Worm (Caenorhabditis elegans) whole organism, L1 larva: Measurements from ENCODE around the gene cyp-33E1.

Experiments used
- C16A3.4 ChIP-seq: fragments of 150-350 bp; optimal IDR thresholded peaks from 2 replicates; lab custom pipeline; 2014; ENCODE audit warnings: missing biosample characterization, missing genetic modification characterization
- F16B12.6 ChIP-seq: fragments of 150-350 bp; optimal IDR thresholded peaks from 2 replicates; lab custom pipeline; 2014; ENCODE audit warnings: missing biosample characterization, missing genetic modification characterization
- aha-1 ChIP-seq: fragments of 150-350 bp; optimal IDR thresholded peaks from 2 replicates; lab custom pipeline; 2014; ENCODE audit warnings: missing biosample characterization, missing genetic modification characterization
- alr-1 ChIP-seq: fragments of 200-800 bp; sonication (Bioruptor generic); optimal IDR thresholded peaks from 2 replicates; lab custom pipeline; 2018; ENCODE audit warnings: borderline replicate concordance, mild to moderate bottlenecking, missing genetic modification characterization, missing compliant biosample characterization
- ama-1 ChIP-seq: fragments of 150-350 bp; optimal IDR thresholded peaks from 2 replicates; lab custom pipeline; 2014
- blmp-1 ChIP-seq: fragments of 150-350 bp; optimal IDR thresholded peaks from 2 replicates; lab custom pipeline; 2014; ENCODE audit warnings: missing biosample characterization, missing genetic modification characterization
- ceh-63 ChIP-seq: fragments of 200-800 bp; sonication (Bioruptor generic); optimal IDR thresholded peaks from 2 replicates; lab custom pipeline; 2018; ENCODE audit warnings: mild to moderate bottlenecking, missing genetic modification characterization, missing compliant biosample characterization
- ceh-82 ChIP-seq, 3 experiments: fragments of 150-350 bp in 1 of 3; sonication (generic microtip) in 2 of 3; optimal IDR thresholded peaks; 2 replicates each; lab custom pipeline; 2014 to 2017; ENCODE audit warnings: missing biosample characterization in 3 of 3, missing genetic modification characterization in 3 of 3
- ceh-88 ChIP-seq: fragments of 200-800 bp; sonication (Bioruptor generic); IDR thresholded peaks from 2 replicates; pipeline ENCODE4 v1.3.6; 2022; ENCODE audit warnings: missing genetic modification characterization, missing compliant biosample characterization
- ces-1 ChIP-seq: fragments of 150-350 bp; optimal IDR thresholded peaks from 2 replicates; lab custom pipeline; 2014; ENCODE audit warnings: missing biosample characterization, missing genetic modification reagents, missing genetic modification characterization
- dsc-1 ChIP-seq: sonication (generic microtip); optimal IDR thresholded peaks from 2 replicates; lab custom pipeline; 2016; ENCODE audit warnings: mild to moderate bottlenecking, missing genetic modification characterization, missing compliant biosample characterization
- efl-1 ChIP-seq, 4 experiments: fragments of 150-350 bp; optimal IDR thresholded peaks in 3 of 4; peaks in 1 of 4; 1 replicate in 1 of 4; 2 replicates in 3 of 4; lab custom pipeline; 2014; ENCODE audit warnings: missing biosample characterization in 2 of 4, missing genetic modification characterization in 2 of 4, missing genetic modification reagents in 2 of 4
- elt-2 ChIP-seq: sonication (generic microtip); optimal IDR thresholded peaks from 2 replicates; lab custom pipeline; 2016; ENCODE audit warnings: missing genetic modification characterization, mild to moderate bottlenecking, inconsistent platforms, missing compliant biosample characterization, missing genetic modification reagents
- elt-3 ChIP-seq, 6 experiments: fragments of 150-350 bp in 1 of 6; sonication (generic microtip); optimal IDR thresholded peaks; 2 replicates each; lab custom pipeline; 2017 to 2018; ENCODE audit warnings: missing biosample characterization in 6 of 6, missing genetic modification characterization in 6 of 6, inconsistent platforms in 1 of 6
- fkh-8 ChIP-seq: sonication (generic microtip); optimal IDR thresholded peaks from 2 replicates; lab custom pipeline; 2016; ENCODE audit warnings: mild to moderate bottlenecking, missing genetic modification characterization, missing compliant biosample characterization
- hlh-4 ChIP-seq: sonication (generic microtip); optimal IDR thresholded peaks from 2 replicates; lab custom pipeline; 2016; ENCODE audit warnings: mild to moderate bottlenecking, missing genetic modification characterization, missing compliant biosample characterization
- irx-1 ChIP-seq: sonication (generic microtip); optimal IDR thresholded peaks from 2 replicates; lab custom pipeline; 2016; ENCODE audit warnings: missing genetic modification characterization, missing compliant biosample characterization
- isw-1 ChIP-seq: fragments of 200-800 bp; sonication (Bioruptor generic); IDR thresholded peaks from 2 replicates; pipeline ENCODE4 v1.3.6; 2022; ENCODE audit warnings: missing genetic modification characterization, missing compliant biosample characterization
- lin-13 ChIP-seq: fragments of 150-350 bp; optimal IDR thresholded peaks from 2 replicates; lab custom pipeline; 2014; ENCODE audit warnings: missing biosample characterization, missing genetic modification reagents, missing genetic modification characterization
- lin-14 ChIP-seq: fragments of 200-800 bp; sonication (Bioruptor generic); optimal IDR thresholded peaks from 2 replicates; lab custom pipeline; 2018; ENCODE audit warnings: mild to moderate bottlenecking, missing genetic modification characterization, moderate library complexity, missing compliant biosample characterization
- lin-15B ChIP-seq: fragments of 150-350 bp; sonication (generic microtip); optimal IDR thresholded peaks from 3 replicates; lab custom pipeline; 2014; ENCODE audit warnings: missing biosample characterization, missing genetic modification characterization
- lin-35 ChIP-seq, 2 experiments: fragments of 150-350 bp; optimal IDR thresholded peaks; 2 replicates each; lab custom pipeline; 2014; ENCODE audit warnings: missing biosample characterization in 2 of 2, missing genetic modification characterization in 2 of 2, missing genetic modification reagents in 2 of 2
- lsy-2 ChIP-seq, 2 experiments: fragments of 150-350 bp; optimal IDR thresholded peaks; 2 replicates each; lab custom pipeline; 2014; ENCODE audit warnings: missing biosample characterization in 2 of 2, missing genetic modification characterization in 2 of 2
- mdl-1 ChIP-seq, 2 experiments: fragments of 150-350 bp; optimal IDR thresholded peaks; 2 replicates each; lab custom pipeline; 2014 to 2017; ENCODE audit warnings: missing biosample characterization in 2 of 2, missing genetic modification characterization in 2 of 2, inconsistent platforms in 1 of 2
- mef-2 ChIP-seq: fragments of 150-350 bp; optimal IDR thresholded peaks from 2 replicates; lab custom pipeline; 2014; ENCODE audit warnings: missing biosample characterization, missing genetic modification characterization
- mep-1 ChIP-seq: fragments of 150-350 bp; optimal IDR thresholded peaks from 2 replicates; lab custom pipeline; 2014; ENCODE audit warnings: missing biosample characterization, missing genetic modification characterization
- nhr-11 ChIP-seq: fragments of 150-350 bp; optimal IDR thresholded peaks from 2 replicates; lab custom pipeline; 2014; ENCODE audit warnings: missing biosample characterization, missing genetic modification characterization
- nhr-12 ChIP-seq: sonication (generic microtip); optimal IDR thresholded peaks from 2 replicates; lab custom pipeline; 2017; ENCODE audit warnings: missing biosample characterization, missing genetic modification characterization
- nhr-19 ChIP-seq: fragments of 200-800 bp; sonication (Bioruptor generic); conservative IDR thresholded peaks from 2 replicates; pipeline ENCODE4 v1.3.6; 2022; ENCODE audit warnings: missing genetic modification characterization, missing compliant biosample characterization
- nhr-20 ChIP-seq: sonication (generic microtip); optimal IDR thresholded peaks from 2 replicates; lab custom pipeline; 2016; ENCODE audit warnings: mild to moderate bottlenecking, missing genetic modification characterization, missing compliant biosample characterization
- nhr-28 ChIP-seq: fragments of 150-350 bp; optimal IDR thresholded peaks from 2 replicates; lab custom pipeline; 2014; ENCODE audit warnings: missing biosample characterization, missing genetic modification characterization
- nhr-47 ChIP-seq: sonication (generic microtip); optimal IDR thresholded peaks from 2 replicates; lab custom pipeline; 2016; ENCODE audit warnings: mild to moderate bottlenecking, missing genetic modification characterization, moderate library complexity, missing compliant biosample characterization
- nhr-71 ChIP-seq: sonication (generic microtip); optimal IDR thresholded peaks from 2 replicates; lab custom pipeline; 2016; ENCODE audit warnings: mild to moderate bottlenecking, missing genetic modification characterization, moderate library complexity, missing compliant biosample characterization
- nhr-76 ChIP-seq: sonication (generic microtip); optimal IDR thresholded peaks from 2 replicates; lab custom pipeline; 2017; ENCODE audit warnings: missing biosample characterization, missing genetic modification characterization
- nhr-77 ChIP-seq: fragments of 150-350 bp; optimal IDR thresholded peaks from 2 replicates; lab custom pipeline; 2014; ENCODE audit warnings: missing biosample characterization, missing genetic modification characterization
- nhr-85 ChIP-seq: sonication (generic microtip); peaks from one replicate; lab custom pipeline; 2016; ENCODE audit warnings: missing genetic modification characterization, inconsistent platforms, missing compliant biosample characterization
- nhr-90 ChIP-seq: sonication (generic microtip); optimal IDR thresholded peaks from 2 replicates; lab custom pipeline; 2016; ENCODE audit warnings: mild to moderate bottlenecking, missing genetic modification characterization, missing compliant biosample characterization; ENCODE audit not compliant: poor library complexity
- pax-3 ChIP-seq: fragments of 200-800 bp; sonication (Bioruptor generic); optimal IDR thresholded peaks from 2 replicates; lab custom pipeline; 2018; ENCODE audit warnings: mild to moderate bottlenecking, missing genetic modification characterization, moderate library complexity, missing compliant biosample characterization
- snpc-4 ChIP-seq: fragments of 150-350 bp; optimal IDR thresholded peaks from 2 replicates; lab custom pipeline; 2014; ENCODE audit warnings: missing biosample characterization, missing genetic modification characterization
- snu-23 ChIP-seq: sonication (generic microtip); optimal IDR thresholded peaks from 2 replicates; lab custom pipeline; 2016; ENCODE audit warnings: missing genetic modification characterization, missing compliant biosample characterization
- sptf-1 ChIP-seq: fragments of 150-350 bp; optimal IDR thresholded peaks from 2 replicates; lab custom pipeline; 2014; ENCODE audit warnings: missing biosample characterization, missing genetic modification characterization
- sup-37 ChIP-seq: fragments of 200-800 bp; sonication (Bioruptor generic); optimal IDR thresholded peaks from 2 replicates; lab custom pipeline; 2018; ENCODE audit warnings: mild to moderate bottlenecking, missing genetic modification characterization, missing compliant biosample characterization
- swsn-7 ChIP-seq: sonication (generic microtip); optimal IDR thresholded peaks from 2 replicates; lab custom pipeline; 2016; ENCODE audit warnings: missing genetic modification characterization, missing compliant biosample characterization
- tbx-2 ChIP-seq: sonication (generic microtip); optimal IDR thresholded peaks from 2 replicates; lab custom pipeline; 2016; ENCODE audit warnings: missing genetic modification characterization, missing compliant biosample characterization
- vab-15 ChIP-seq: sonication (generic microtip); optimal IDR thresholded peaks from 2 replicates; lab custom pipeline; 2017; ENCODE audit warnings: missing genotype, mild to moderate bottlenecking, missing genetic modification characterization, missing compliant biosample characterization
- zag-1 ChIP-seq: fragments of 150-350 bp; optimal IDR thresholded peaks from 2 replicates; lab custom pipeline; 2014; ENCODE audit warnings: missing biosample characterization, missing genetic modification characterization
- zip-4 ChIP-seq: fragments of 200-800 bp; sonication (Bioruptor generic); optimal IDR thresholded peaks from 2 replicates; lab custom pipeline; 2018; ENCODE audit warnings: mild to moderate bottlenecking, missing genetic modification characterization, moderate library complexity, missing compliant biosample characterization
- ztf-11 ChIP-seq, 2 experiments: sonication (generic microtip); optimal IDR thresholded peaks; 2 replicates each; lab custom pipeline; 2016 to 2017; ENCODE audit warnings: missing genetic modification characterization in 2 of 2, missing biosample characterization in 1 of 2, missing compliant biosample characterization in 1 of 2

cyp-33E1 gene

DNA sequence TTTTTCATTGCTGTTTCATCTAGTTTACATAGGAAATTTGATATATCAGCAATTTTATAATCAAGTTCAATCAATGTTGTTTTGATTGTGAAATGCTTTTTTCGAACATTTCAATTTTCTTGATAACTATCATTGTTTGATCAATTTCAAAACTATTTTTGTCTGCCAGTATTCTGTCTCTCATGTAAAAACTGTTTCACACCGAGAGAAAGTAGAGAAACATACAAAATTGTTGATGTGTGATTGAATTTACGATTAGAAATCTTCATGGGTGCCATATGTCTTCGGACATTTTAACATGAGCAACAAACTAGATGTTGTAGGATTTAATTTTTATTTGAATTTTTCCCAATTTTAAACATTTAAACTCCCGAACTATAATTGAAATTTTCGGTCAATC is 2.3 kb upstream of the cyp-33E1 start, which contains the start of gene C49C8.2:
Gene C49C8.2, plus strand, starts transcription at position 393 of the 400 bp plus-strand sequence.
- TF ChIP-seq elt-2 (tag; lab: Kevin White, UChicago) (no peak), efl-1 (optimal IDR thresholded peaks at IDR 0.05; lab: Kevin White, UChicago) (peak in 1 of 2 experiments; percentile 29), efl-1 (GFP tag; optimal IDR thresholded peaks at IDR 0.05 in 1 of 2; lab: Kevin White, UChicago) (no peak), zip-4 (GFP tag; lab: Kevin White, UChicago) (no peak), ces-1 (GFP tag; lab: Kevin White, UChicago) (no peak), lin-35 (GFP tag; optimal IDR thresholded peaks at IDR 0.05; lab: Kevin White, UChicago) (peak in 1 of 2 experiments; percentile 48), nhr-90 (no peak), nhr-12 (tag; lab: Kevin White, UChicago) (no peak), nhr-28 (tag; lab: Kevin White, UChicago) (no peak), blmp-1 (tag; lab: Kevin White, UChicago) (peak; percentile 19), dsc-1 (tag; lab: Kevin White, UChicago) (peak; percentile 45), sptf-1 (no peak), lin-14 (no peak), lin-13 (no peak), lsy-2 (tag; optimal IDR thresholded peaks at IDR 0.05; lab: Kevin White, UChicago) (peak in 1 of 2 experiments; percentile 30), nhr-85 (tag; lab: Kevin White, UChicago) (peak; percentile 20), vab-15 (no peak), tbx-2 (tag; lab: Kevin White, UChicago) (no peak), nhr-47 (tag; lab: Kevin White, UChicago) (no peak), ceh-63 (GFP tag; lab: Kevin White, UChicago) (no peak), alr-1 (tag; lab: Kevin White, UChicago) (no peak), nhr-71 (tag; lab: Kevin White, UChicago) (no peak), mep-1 (tag; lab: Kevin White, UChicago) (peak; percentile 19), nhr-11 (tag; lab: Kevin White, UChicago) (no peak), nhr-76 (tag; lab: Kevin White, UChicago) (no peak)

DNA sequence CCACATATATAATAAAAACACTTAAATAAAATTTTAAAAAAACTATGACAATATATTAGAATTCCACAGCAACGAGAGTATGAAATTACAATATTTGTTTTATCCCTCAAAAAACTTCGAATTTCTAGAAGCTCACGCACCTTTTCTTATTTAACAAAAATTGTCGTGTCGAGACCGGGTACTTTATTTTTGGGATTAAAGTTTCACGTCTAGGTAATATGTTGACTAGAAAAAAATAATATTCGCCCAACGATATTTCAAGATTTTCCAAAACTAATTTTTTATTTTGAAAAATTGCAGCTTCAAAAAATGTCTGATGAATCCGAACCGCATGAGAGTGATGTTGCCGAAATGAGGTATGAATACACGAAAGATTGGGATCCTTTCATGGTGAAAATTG is 4.0 kb downstream of the cyp-33E1 start, which contains the start of gene C49C8.3:
Gene C49C8.3, plus strand, starts transcription at position 301 of the 400 bp plus-strand sequence.
- TF ChIP-seq elt-3 (tag; optimal IDR thresholded peaks at IDR 0.05; lab: Kevin White, UChicago), result no peak
- TF ChIP-seq swsn-7 (tag; lab: Kevin White, UChicago), result no peak
- no peak for TF ChIP-seq ztf-11 (tag; optimal IDR thresholded peaks at IDR 0.05; lab: Kevin White, UChicago)
- no peak for TF ChIP-seq snpc-4 (tag; lab: Kevin White, UChicago)
- no peak for TF ChIP-seq nhr-20 (tag; lab: Kevin White, UChicago)
- no peak for TF ChIP-seq F16B12.6 (tag; lab: Kevin White, UChicago)
- no peak for TF ChIP-seq pax-3
- TF ChIP-seq sup-37 (GFP tag; lab: Kevin White, UChicago), result no peak
- no peak for TF ChIP-seq blmp-1 (tag; lab: Kevin White, UChicago)
- TF ChIP-seq irx-1 (tag; lab: Kevin White, UChicago), result no peak
- TF ChIP-seq snu-23 (GFP tag; lab: Kevin White, UChicago), result no peak
- TF ChIP-seq mep-1 (tag; lab: Kevin White, UChicago), result no peak
- TF ChIP-seq isw-1, result no peak
- TF ChIP-seq lsy-2 (tag; optimal IDR thresholded peaks at IDR 0.05; lab: Kevin White, UChicago), result no peak
- no peak for TF ChIP-seq hlh-4 (tag; lab: Kevin White, UChicago)

DNA sequence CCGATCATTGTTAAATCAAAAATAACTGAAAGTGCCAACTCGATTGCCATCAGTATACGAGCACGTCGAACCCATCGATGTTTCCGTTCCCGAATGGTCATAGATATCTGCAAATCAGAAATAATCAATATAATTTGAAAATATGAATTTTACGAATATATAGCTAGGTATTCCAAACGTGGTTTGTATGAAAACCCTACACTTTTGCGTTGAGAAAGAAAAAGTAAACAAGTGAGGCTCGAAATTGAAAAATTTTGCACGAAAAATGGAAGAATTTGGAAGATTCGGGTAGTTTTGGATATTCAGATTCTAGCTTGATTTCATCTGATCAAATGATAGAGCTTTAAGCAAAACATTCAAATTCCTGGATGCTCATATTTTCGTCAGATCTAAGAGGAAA is 9.6 kb downstream of the cyp-33E1 start, which contains the start of gene F42A9.9:
Gene F42A9.9, minus strand, starts transcription at position 101 of the 400 bp plus-strand sequence.
- TF ChIP-seq mef-2 (tag; lab: Kevin White, UChicago), result no peak
- no peak for TF ChIP-seq nhr-20 (tag; lab: Kevin White, UChicago)
- no peak for TF ChIP-seq aha-1 (tag; lab: Kevin White, UChicago)
- TF ChIP-seq nhr-77 (tag; lab: Kevin White, UChicago), result no peak
- TF ChIP-seq lin-13, result no peak
- no peak for TF ChIP-seq fkh-8 (tag; lab: Kevin White, UChicago)
- no peak for TF ChIP-seq ceh-82 (tag; optimal IDR thresholded peaks at IDR 0.05; lab: Kevin White, UChicago)
- TF ChIP-seq sptf-1, result no peak
- TF ChIP-seq efl-1 (optimal IDR thresholded peaks at IDR 0.05; lab: Kevin White, UChicago), result no peak
- no peak for TF ChIP-seq efl-1 (GFP tag; optimal IDR thresholded peaks at IDR 0.05 in 1 of 2; lab: Kevin White, UChicago)
- TF ChIP-seq ama-1 (lab: Kevin White, UChicago), result no peak
- no peak for TF ChIP-seq nhr-90
- no peak for TF ChIP-seq zag-1 (tag; lab: Kevin White, UChicago)
- no peak for TF ChIP-seq sup-37 (GFP tag; lab: Kevin White, UChicago)
- TF ChIP-seq mdl-1 (tag; optimal IDR thresholded peaks at IDR 0.05; lab: Kevin White, UChicago), result no peak
- no peak for TF ChIP-seq nhr-19
- no peak for TF ChIP-seq lin-15B (tag; lab: Kevin White, UChicago)
- no peak for TF ChIP-seq C16A3.4 (tag; lab: Kevin White, UChicago)
- no peak for TF ChIP-seq ceh-88 (GFP tag; lab: Robert Waterston, UW)
